Worm (Caenorhabditis elegans) whole organism, midembryonic: Measurements from ENCODE around the gene C52A10.3.

ENCODE experiments used
- cog-1 ChIP-seq: sonication (generic microtip); optimal IDR thresholded peaks from 2 replicates; lab custom pipeline; 2016; ENCODE audit warnings: missing genetic modification characterization, missing compliant biosample characterization
- klf-2 ChIP-seq: fragments of 200-800 bp; sonication (Bioruptor generic); conservative IDR thresholded peaks from 2 replicates; pipeline ENCODE4 v1.3.6; 2022; ENCODE audit warnings: missing genetic modification reagents, missing genetic modification characterization, missing compliant biosample characterization
- med-1 ChIP-seq: sonication (generic microtip); optimal IDR thresholded peaks from 2 replicates; lab custom pipeline; 2017; ENCODE audit warnings: missing genetic modification characterization, mild to moderate bottlenecking, missing compliant biosample characterization, antibody characterized with exemption, missing genetic modification reagents; ENCODE audit not compliant: insufficient read depth
- ztf-23 ChIP-seq: fragments of 200-800 bp; sonication (Bioruptor generic); IDR thresholded peaks from 2 replicates; pipeline ENCODE4 v1.3.6; 2022; ENCODE audit warnings: missing genetic modification reagents, missing genetic modification characterization, missing compliant biosample characterization

DNA sequence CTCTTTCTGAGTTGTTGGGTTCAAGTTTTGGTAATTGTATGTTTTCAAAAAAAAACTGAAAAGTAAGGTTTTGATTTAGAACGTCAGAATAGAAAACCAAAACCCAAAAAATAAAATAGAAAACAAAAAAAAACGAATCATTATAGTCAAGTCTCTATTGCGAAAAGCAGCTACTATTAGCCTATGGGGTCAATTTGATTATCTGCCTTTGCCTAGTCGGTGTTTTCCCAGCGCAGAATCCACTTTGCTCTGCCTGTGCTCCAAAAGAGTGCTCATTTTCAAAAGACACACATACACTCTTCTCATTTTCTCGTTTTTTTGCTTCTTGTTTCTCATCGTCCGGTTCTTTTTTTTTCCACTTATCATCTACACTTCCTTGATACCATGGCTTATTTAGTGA, 49.4 kb upstream of the C52A10.3 start:
- TF ChIP-seq med-1 (GFP tag; lab: Kevin White, UChicago) (no peak), klf-2 (no peak), ztf-23 (GFP tag; lab: Robert Waterston, UW) (no peak), cog-1 (tag; lab: Kevin White, UChicago) (no peak)
